Fruit fly (Drosophila melanogaster) whole organism, prepupa: ENCODE results near the gene CG43740.

Experiments used
- Blimp-1 ChIP-seq: fragments of 200-800 bp; sonication (Bioruptor generic); optimal IDR thresholded peaks from 3 replicates; lab custom pipeline; 2017; ENCODE audit warnings: missing biosample characterization, missing genetic modification characterization, mild to moderate bottlenecking, moderate library complexity, missing genetic modification reagents
- CG10631 ChIP-seq: fragments of 200-800 bp; sonication (Bioruptor generic); optimal IDR thresholded peaks from 2 replicates; lab custom pipeline; 2016; ENCODE audit warnings: missing biosample characterization, missing genetic modification characterization
- CG10669 ChIP-seq: fragments of 200-800 bp; sonication (Bioruptor generic); optimal IDR thresholded peaks from 3 replicates; lab custom pipeline; 2018; ENCODE audit warnings: missing biosample characterization, mild to moderate bottlenecking, missing genetic modification characterization, moderate library complexity
- CG11294 ChIP-seq: fragments of 200-800 bp; sonication (Bioruptor generic); IDR thresholded peaks from 2 replicates; pipeline ENCODE4 v1.3.6; 2022; ENCODE audit warnings: missing biosample characterization, missing genetic modification characterization
- CG11762 ChIP-seq: fragments of 200-800 bp; sonication (Bioruptor generic); optimal IDR thresholded peaks from 3 replicates; lab custom pipeline; 2016; ENCODE audit warnings: missing biosample characterization, missing genetic modification characterization; ENCODE audit not compliant: insufficient read depth
- CG1621 ChIP-seq: fragments of 200-800 bp; sonication (Bioruptor generic); optimal IDR thresholded peaks from 3 replicates; lab custom pipeline; 2018; ENCODE audit warnings: missing biosample characterization, mild to moderate bottlenecking, missing genetic modification characterization
- CG3032 ChIP-seq: fragments of 200-800 bp; optimal IDR thresholded peaks from 2 replicates; lab custom pipeline; 2019; ENCODE audit warnings: missing biosample characterization, mild to moderate bottlenecking, missing genetic modification characterization, moderate library complexity
- CG32006 ChIP-seq: fragments of 200-800 bp; sonication (Bioruptor generic); optimal IDR thresholded peaks from 3 replicates; lab custom pipeline; 2017; ENCODE audit warnings: missing biosample characterization, mild to moderate bottlenecking, missing genetic modification characterization
- CG6163 ChIP-seq: fragments of 200-800 bp; sonication (Bioruptor generic); IDR thresholded peaks from 3 replicates; pipeline ENCODE4 v1.3.6; 2022; ENCODE audit warnings: missing biosample characterization, missing genetic modification characterization
- CG6276 ChIP-seq: fragments of 200-800 bp; sonication (Bioruptor generic); optimal IDR thresholded peaks from 2 replicates; lab custom pipeline; 2017; ENCODE audit warnings: missing biosample characterization, mild to moderate bottlenecking, missing genetic modification characterization
- CG6792 ChIP-seq: fragments of 200-800 bp; sonication (Bioruptor generic); optimal IDR thresholded peaks from 3 replicates; lab custom pipeline; 2016; ENCODE audit warnings: missing biosample characterization, missing genetic modification characterization
- CG6808 ChIP-seq: fragments of 200-800 bp; sonication (Bioruptor generic); optimal IDR thresholded peaks from 3 replicates; lab custom pipeline; 2017; ENCODE audit warnings: missing biosample characterization, missing genetic modification characterization, mild to moderate bottlenecking, moderate library complexity, missing genetic modification reagents
- CG6854 ChIP-seq: fragments of 200-800 bp; sonication (Bioruptor generic); optimal IDR thresholded peaks from 2 replicates; lab custom pipeline; 2017; ENCODE audit warnings: missing biosample characterization, mild to moderate bottlenecking, missing genetic modification characterization
- CG8119 ChIP-seq: fragments of 200-800 bp; sonication (Bioruptor generic); IDR thresholded peaks from 3 replicates; pipeline ENCODE4 v1.3.6; 2022; ENCODE audit warnings: missing biosample characterization, missing genetic modification characterization
- CG8319 ChIP-seq: fragments of 200-800 bp; sonication (Bioruptor generic); optimal IDR thresholded peaks from 3 replicates; lab custom pipeline; 2016; ENCODE audit warnings: missing biosample characterization, missing genetic modification characterization
- CG8632 ChIP-seq: fragments of 200-800 bp; sonication (Bioruptor generic); optimal IDR thresholded peaks from 3 replicates; lab custom pipeline; 2016; ENCODE audit warnings: missing biosample characterization, missing genetic modification characterization
- Eip75B ChIP-seq: fragments of 200-800 bp; sonication (Bioruptor generic); optimal IDR thresholded peaks from 3 replicates; lab custom pipeline; 2016; ENCODE audit warnings: missing biosample characterization, missing genetic modification characterization
- Eip78C ChIP-seq: fragments of 200-800 bp; sonication (Bioruptor generic); peaks from one replicate; lab custom pipeline; 2016; ENCODE audit warnings: missing biosample characterization, missing genetic modification characterization
- Eip93F ChIP-seq: fragments of 200-800 bp; sonication (Bioruptor generic); optimal IDR thresholded peaks from 2 replicates; lab custom pipeline; 2016; ENCODE audit warnings: missing biosample characterization, mild to moderate bottlenecking, missing genetic modification characterization
- Ets96B ChIP-seq: fragments of 200-800 bp; optimal IDR thresholded peaks from 2 replicates; lab custom pipeline; 2019; ENCODE audit warnings: missing biosample characterization, mild to moderate bottlenecking, missing genetic modification characterization, moderate library complexity
- Gug ChIP-seq: fragments of 200-800 bp; sonication (Bioruptor generic); IDR thresholded peaks from 2 replicates; pipeline ENCODE4 v1.3.6; 2022; ENCODE audit warnings: missing biosample characterization, missing genetic modification characterization
- Hr38 ChIP-seq: sonication (Bioruptor generic); optimal IDR thresholded peaks from 2 replicates; lab custom pipeline; 2016; ENCODE audit warnings: missing biosample characterization, missing genetic modification characterization
- Hr39 ChIP-seq: fragments of 200-800 bp; sonication (Bioruptor generic); optimal IDR thresholded peaks from 2 replicates; lab custom pipeline; 2016; ENCODE audit warnings: missing biosample characterization, missing genetic modification characterization
- Hr4 ChIP-seq: fragments of 200-800 bp; sonication (Bioruptor generic); optimal IDR thresholded peaks from 3 replicates; lab custom pipeline; 2016; ENCODE audit warnings: missing biosample characterization, missing genetic modification characterization
- Lpt ChIP-seq: fragments of 200-800 bp; sonication (Bioruptor generic); optimal IDR thresholded peaks from 3 replicates; lab custom pipeline; 2016; ENCODE audit warnings: missing biosample characterization, missing genetic modification characterization
- Met ChIP-seq: fragments of 200-800 bp; sonication (Bioruptor generic); optimal IDR thresholded peaks from 3 replicates; lab custom pipeline; 2016; ENCODE audit warnings: missing biosample characterization, missing genetic modification characterization
- Smox ChIP-seq: fragments of 200-800 bp; sonication (Bioruptor generic); optimal IDR thresholded peaks from 3 replicates; lab custom pipeline; 2016; ENCODE audit warnings: missing biosample characterization, missing genetic modification characterization
- Sox102F ChIP-seq: fragments of 200-800 bp; sonication (Bioruptor generic); optimal IDR thresholded peaks from 2 replicates; lab custom pipeline; 2016; ENCODE audit warnings: missing biosample characterization, mild to moderate bottlenecking, missing genetic modification characterization
- Sox14 ChIP-seq: fragments of 200-800 bp; sonication (Bioruptor generic); optimal IDR thresholded peaks from 3 replicates; lab custom pipeline; 2016; ENCODE audit warnings: missing biosample characterization, missing genetic modification characterization
- achi ChIP-seq: fragments of 200-800 bp; sonication (Bioruptor generic); optimal IDR thresholded peaks from 3 replicates; lab custom pipeline; 2016; ENCODE audit warnings: missing biosample characterization, missing genetic modification characterization
- acj6 ChIP-seq: fragments of 200-800 bp; sonication (Bioruptor generic); optimal IDR thresholded peaks from 3 replicates; lab custom pipeline; 2016; ENCODE audit warnings: missing biosample characterization, missing genetic modification characterization
- cyc ChIP-seq: fragments of 200-800 bp; sonication (Bioruptor generic); optimal IDR thresholded peaks from 3 replicates; lab custom pipeline; 2016; ENCODE audit warnings: missing biosample characterization, missing genetic modification characterization
- dac ChIP-seq: fragments of 200-800 bp; sonication (Bioruptor generic); optimal IDR thresholded peaks from 2 replicates; lab custom pipeline; 2017; ENCODE audit warnings: missing biosample characterization, mild to moderate bottlenecking, missing genetic modification characterization
- dsx ChIP-seq: fragments of 200-800 bp; optimal IDR thresholded peaks from 3 replicates; lab custom pipeline; 2019; ENCODE audit warnings: missing biosample characterization, mild to moderate bottlenecking, missing genetic modification characterization, moderate library complexity; ENCODE audit not compliant: poor library complexity, severe bottlenecking
- eg ChIP-seq: fragments of 200-800 bp; sonication (Bioruptor generic); IDR thresholded peaks from 3 replicates; pipeline ENCODE4 v1.3.6; 2022; ENCODE audit warnings: missing biosample characterization, missing genetic modification characterization
- esn ChIP-seq: fragments of 200-800 bp; sonication (Bioruptor generic); optimal IDR thresholded peaks from 2 replicates; lab custom pipeline; 2016; ENCODE audit warnings: missing biosample characterization, mild to moderate bottlenecking, missing genetic modification characterization, moderate library complexity
- fkh ChIP-seq: fragments of 200-800 bp; sonication (Bioruptor generic); optimal IDR thresholded peaks from 3 replicates; lab custom pipeline; 2017; ENCODE audit warnings: missing biosample characterization, mild to moderate bottlenecking, missing genetic modification characterization, moderate library complexity
- lz ChIP-seq: fragments of 200-800 bp; sonication (Bioruptor generic); optimal IDR thresholded peaks from 3 replicates; lab custom pipeline; 2016; ENCODE audit warnings: missing biosample characterization, missing genetic modification characterization
- net ChIP-seq: fragments of 200-800 bp; sonication (Bioruptor generic); optimal IDR thresholded peaks from 3 replicates; lab custom pipeline; 2016; ENCODE audit warnings: missing biosample characterization, missing genetic modification characterization
- pdm3 ChIP-seq: fragments of 200-800 bp; sonication (Bioruptor generic); optimal IDR thresholded peaks from 3 replicates; lab custom pipeline; 2016; ENCODE audit warnings: missing biosample characterization, missing genetic modification characterization
- svp ChIP-seq: fragments of 200-800 bp; sonication (Bioruptor generic); peaks from one replicate; lab custom pipeline; 2016; ENCODE audit warnings: missing biosample characterization, missing genetic modification characterization
- topi ChIP-seq: fragments of 200-800 bp; sonication (Bioruptor generic); optimal IDR thresholded peaks from 3 replicates; lab custom pipeline; 2016; ENCODE audit warnings: missing biosample characterization, missing genetic modification characterization
- vri ChIP-seq: fragments of 200-800 bp; sonication (Bioruptor generic); optimal IDR thresholded peaks from 3 replicates; lab custom pipeline; 2016; ENCODE audit warnings: missing biosample characterization, mild to moderate bottlenecking, missing genetic modification characterization

The CG43740 gene

dm6 chrX:10318962-10319571 is 14.4 kb upstream of the CG43740 start (continued):
- TF ChIP-seq CG11294 (GFP tag; lab: Robert Waterston, UW), result no peak
- TF ChIP-seq CG10631 (GFP tag; lab: Kevin White, UChicago), result no peak
- TF ChIP-seq Eip78C (GFP tag; lab: Kevin White, UChicago), result peak; percentile 85
- TF ChIP-seq topi (GFP tag; lab: Kevin White, UChicago), result peak; percentile 33
- no peak for TF ChIP-seq net (GFP tag; lab: Kevin White, UChicago)
- peak; percentile 69 for TF ChIP-seq svp
- no peak for TF ChIP-seq CG8319 (GFP tag; lab: Kevin White, UChicago)
- TF ChIP-seq Met (GFP tag; lab: Kevin White, UChicago), result peak; percentile 48
- no peak for TF ChIP-seq CG6854 (GFP tag; lab: Kevin White, UChicago)
- TF ChIP-seq dsx (GFP tag; lab: Kevin White, UChicago), result no peak
- no peak for TF ChIP-seq Lpt (GFP tag; lab: Kevin White, UChicago)
- TF ChIP-seq Blimp-1 (GFP tag; lab: Kevin White, UChicago), result no peak
- TF ChIP-seq CG8632 (GFP tag; lab: Kevin White, UChicago), result peak; percentile 26
- no peak for TF ChIP-seq Gug (GFP tag; lab: Robert Waterston, UW)
- no peak for TF ChIP-seq CG6276 (GFP tag; lab: Kevin White, UChicago)
- peak; percentile 34 for TF ChIP-seq CG32006

dm6 chrX:10320425-10320978 is 12.9 kb upstream of the CG43740 start:
- TF ChIP-seq fkh (GFP tag; lab: Kevin White, UChicago) (peak; percentile 54), CG1621 (tag; lab: Kevin White, UChicago) (no peak), CG32006 (no peak), Hr39 (no peak), Hr38 (no peak), CG3032 (tag; lab: Kevin White, UChicago) (no peak)
- TF ChIP-seq, all 60 proteins: peak for 1

DNA sequence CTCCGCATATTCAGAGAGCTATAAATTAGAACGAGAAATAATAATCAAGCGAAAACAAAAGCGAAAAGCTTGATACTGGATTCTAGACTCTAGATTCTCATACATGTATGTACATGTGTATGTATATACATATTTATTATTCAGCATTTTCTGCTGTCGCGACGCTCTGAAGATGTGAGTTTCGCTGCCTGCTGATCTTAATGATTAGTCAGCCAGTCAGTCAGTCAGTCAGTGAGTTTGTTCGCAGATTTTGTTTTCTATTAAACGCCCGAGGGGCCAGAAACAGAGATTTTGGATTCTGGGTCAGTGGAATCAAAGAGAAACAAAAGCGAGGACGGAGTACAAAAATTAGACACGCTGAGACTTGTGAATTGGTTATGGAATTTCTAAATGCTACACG is 11.2 kb upstream of the CG43740 start:
- TF ChIP-seq CG11762, result no peak
- TF ChIP-seq acj6 (GFP tag; lab: Kevin White, UChicago), result no peak
- TF ChIP-seq Ets96B, result no peak
- no peak for TF ChIP-seq Hr4 (GFP tag; lab: Kevin White, UChicago)
- TF ChIP-seq esn (GFP tag; lab: Kevin White, UChicago), result no peak
- TF ChIP-seq CG6792 (GFP tag; lab: Kevin White, UChicago), result no peak
- TF ChIP-seq Hr39, result no peak

- peak; percentile 43 for TF ChIP-seq cyc (GFP tag; lab: Kevin White, UChicago)
- peak; percentile 41 for TF ChIP-seq achi (GFP tag; lab: Kevin White, UChicago)
- no peak for TF ChIP-seq Eip93F (GFP tag; lab: Kevin White, UChicago)
- TF ChIP-seq eg, result peak; percentile 6; the same call in 1 of the 3 replicates
- TF ChIP-seq Eip75B, result peak; percentile 48
- TF ChIP-seq CG11294 (GFP tag; lab: Robert Waterston, UW), result no peak
- TF ChIP-seq net (GFP tag; lab: Kevin White, UChicago), result peak; percentile 50
- no peak for TF ChIP-seq CG3032 (tag; lab: Kevin White, UChicago)
- TF ChIP-seq Sox102F (GFP tag; lab: Kevin White, UChicago), result no peak
- no peak for TF ChIP-seq CG1621 (tag; lab: Kevin White, UChicago)
- TF ChIP-seq vri (GFP tag; lab: Kevin White, UChicago), result peak; percentile 73
- peak; percentile 49 for TF ChIP-seq lz (GFP tag; lab: Kevin White, UChicago)
- peak; percentile 39 for TF ChIP-seq CG6808 (GFP tag; lab: Kevin White, UChicago)
- peak; percentile 69 for TF ChIP-seq Smox (GFP tag; lab: Kevin White, UChicago)
- peak; percentile 36 for TF ChIP-seq CG10669 (GFP tag; lab: Kevin White, UChicago)
- peak; percentile 45 for TF ChIP-seq pdm3 (GFP tag; lab: Kevin White, UChicago)
- peak; percentile 15 for TF ChIP-seq CG8319 (GFP tag; lab: Kevin White, UChicago)
- TF ChIP-seq CG8119 (GFP tag; lab: Robert Waterston, UW), result no peak
- TF ChIP-seq svp, result peak; percentile 83
- peak; percentile 30 for TF ChIP-seq dac (GFP tag; lab: Kevin White, UChicago)
- peak; percentile 40; the same call in 2 of the 3 replicates for TF ChIP-seq CG6163 (GFP tag; lab: Robert Waterston, UW)
- peak; percentile 76 for TF ChIP-seq esn (GFP tag; lab: Kevin White, UChicago)
- TF ChIP-seq Gug (GFP tag; lab: Robert Waterston, UW), result no peak
- TF ChIP-seq fkh (GFP tag; lab: Kevin White, UChicago), result peak; percentile 16
- TF ChIP-seq Sox14 (GFP tag; lab: Kevin White, UChicago), result no peak
- no peak for TF ChIP-seq Blimp-1 (GFP tag; lab: Kevin White, UChicago)
These were observed 8.5 kb upstream of the CG43740 start for dm6 chrX:10324836-10325566.
